Worm (Caenorhabditis elegans): Measurements from ENCODE around the gene F55A11.6.

ce11 chrV:11795352-11795751, 18.7 kb downstream of the F55A11.6 start:
- TF ChIP-seq flt-1 (GFP tag; IDR thresholded peaks at IDR 0.05), result no peak
- no peak for TF ChIP-seq cog-1 (tag; optimal IDR thresholded peaks at IDR 0.05)
- TF ChIP-seq ref-1 (GFP tag; conservative IDR thresholded peaks at IDR 0.05), result no peak
